Fruit fly (Drosophila melanogaster) whole organism, wandering third instar larva: ENCODE results near the gene Rtca.

Source experiments
- GATAd ChIP-seq: sonication (Bioruptor generic); optimal IDR thresholded peaks from 2 replicates; lab custom pipeline; 2016; ENCODE audit warnings: missing biosample characterization, missing genetic modification characterization
- br ChIP-seq: fragments of 200-800 bp; sonication (Bioruptor generic); optimal IDR thresholded peaks from 2 replicates; lab custom pipeline; 2016; ENCODE audit warnings: missing biosample characterization, missing genetic modification characterization
- dmrt93B ChIP-seq: fragments of 200-800 bp; sonication (Bioruptor generic); optimal IDR thresholded peaks from 2 replicates; lab custom pipeline; 2018; ENCODE audit warnings: missing biosample characterization, mild to moderate bottlenecking, missing genetic modification characterization
- rgr ChIP-seq: fragments of 200-800 bp; sonication (Bioruptor generic); optimal IDR thresholded peaks from 3 replicates; lab custom pipeline; 2016; ENCODE audit warnings: missing biosample characterization, mild to moderate bottlenecking, missing genetic modification characterization

- TF ChIP-seq rgr (GFP tag; lab: Kevin White, UChicago) (peak; percentile 72), dmrt93B (GFP tag; lab: Kevin White, UChicago) (no peak), GATAd (no peak), br (peak; percentile 62)
Measured at dm6 chrX:2121716-2122601, 49.7 kb downstream of the Rtca start.
